Fruit fly (Drosophila melanogaster) whole organism, larva: Measurements from ENCODE around the gene Eip74EF.

Source experiments
- noc ChIP-seq: fragments of 200-800 bp; sonication (Bioruptor generic); optimal IDR thresholded peaks from 3 replicates; lab custom pipeline; 2019; ENCODE audit warnings: missing biosample characterization, mild to moderate bottlenecking, missing genetic modification characterization, moderate library complexity

Gene Eip74EF

dm6 chr3L:17549049-17549876, 69.9 kb downstream of the Eip74EF start, which contains the start of the genes Jon74E and CG7542:
Jon74E (minus strand) TSS chr3L:17549127.
CG7542 (plus strand) TSS chr3L:17549826.
- TF ChIP-seq noc = no peak

dm6 chr3L:17540004-17540403, 79.1 kb downstream of the Eip74EF start:
- TF ChIP-seq noc = no peak

- TF ChIP-seq noc = no peak
These were observed 80.2 kb downstream of the Eip74EF start for dm6 chr3L:17538907-17539306.

- no peak for TF ChIP-seq noc
These were observed 80.9 kb downstream of the Eip74EF start for dm6 chr3L:17538250-17538649.

- TF ChIP-seq noc = no peak
These were observed 83.4 kb downstream of the Eip74EF start for dm6 chr3L:17535768-17536167.

- no peak for TF ChIP-seq noc
These were observed 84.7 kb downstream of the Eip74EF start for dm6 chr3L:17534396-17534795.

dm6 chr3L:17533745-17534144, 85.4 kb downstream of the Eip74EF start:
- no peak for TF ChIP-seq noc

dm6 chr3L:17532898-17533700, 86.0 kb downstream of the Eip74EF start:
- TF ChIP-seq noc = peak; percentile 51

dm6 chr3L:17532197-17532596, 86.9 kb downstream of the Eip74EF start:
- TF ChIP-seq noc = no peak

dm6 chr3L:17531397-17531796, 87.7 kb downstream of the Eip74EF start:
- peak; percentile 7 for TF ChIP-seq noc

dm6 chr3L:17530471-17531149, 88.5 kb downstream of the Eip74EF start:
- TF ChIP-seq noc = no peak

dm6 chr3L:17529511-17530194, 89.5 kb downstream of the Eip74EF start, which contains the start of the genes Edc3 and Nedd4:
Edc3 (minus strand) TSS chr3L:17529861.
Nedd4 (plus strand) TSS chr3L:17530081.
- TF ChIP-seq noc = peak; percentile 11

dm6 chr3L:17513893-17514616, 105.1 kb downstream of the Eip74EF start, which contains the start of the genes U4-U6-60K and CG7564:
U4-U6-60K (minus strand) TSS chr3L:17513912.
CG7564 (plus strand) TSS chr3L:17514298.
- TF ChIP-seq noc = peak; percentile 55

- no peak for TF ChIP-seq noc
These were observed 105.6 kb downstream of the Eip74EF start for dm6 chr3L:17513492-17513891.
